Worm (Caenorhabditis elegans) whole organism, L4 larva: ENCODE results near the gene ceh-18.

ENCODE experiments used
- R02D3.7 ChIP-seq: fragments of 150-350 bp; sonication (generic microtip); optimal IDR thresholded peaks from 3 replicates; lab custom pipeline; 2014; ENCODE audit warnings: missing biosample characterization, missing genetic modification characterization
- cey-2 ChIP-seq: sonication (generic microtip); optimal IDR thresholded peaks from 3 replicates; lab custom pipeline; 2017; ENCODE audit warnings: missing genetic modification characterization, mild to moderate bottlenecking, missing compliant biosample characterization, antibody characterized with exemption, borderline replicate concordance; ENCODE audit not compliant: insufficient read depth
- egl-27 ChIP-seq: sonication (generic microtip); optimal IDR thresholded peaks from 3 replicates; lab custom pipeline; 2017; ENCODE audit warnings: missing biosample characterization, missing genetic modification reagents, missing genetic modification characterization
- snpc-4 ChIP-seq: fragments of 150-350 bp; optimal IDR thresholded peaks from 2 replicates; lab custom pipeline; 2014; ENCODE audit warnings: missing biosample characterization, missing genetic modification characterization
- zip-11 ChIP-seq: fragments of 200-800 bp; sonication (Bioruptor generic); IDR thresholded peaks from 2 replicates; pipeline ENCODE4 v1.3.6; 2022; ENCODE audit warnings: missing genetic modification characterization, missing compliant biosample characterization

DNA sequence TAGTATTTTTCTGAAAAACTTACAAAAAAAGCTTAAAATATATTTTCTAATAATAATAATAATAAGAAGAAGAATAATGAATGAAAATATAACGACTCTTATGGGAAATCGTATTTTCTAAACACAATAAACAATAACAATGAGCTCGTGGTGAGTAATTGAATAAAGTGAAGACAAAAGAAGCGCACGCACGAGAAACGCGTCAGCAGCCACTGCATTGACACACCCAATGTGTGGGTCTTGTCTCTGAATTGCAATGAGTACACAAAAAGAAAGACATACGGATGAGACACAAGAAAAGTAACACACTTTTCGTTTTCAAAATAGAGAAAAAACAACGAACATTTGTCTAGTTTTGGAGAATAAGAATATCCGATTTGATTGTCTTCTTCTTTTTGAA is 54.3 kb downstream of the ceh-18 start, which contains the start of gene F35A5.8:
- TF ChIP-seq cey-2 (tag; lab: Kevin White, UChicago) = no peak
- TF ChIP-seq zip-11 = no peak
- TF ChIP-seq R02D3.7 (tag; lab: Kevin White, UChicago) = no peak
- no peak for TF ChIP-seq egl-27 (tag; lab: Kevin White, UChicago)
- TF ChIP-seq snpc-4 (tag; lab: Kevin White, UChicago) = no peak
